Fruit fly (Drosophila melanogaster): ENCODE measurements around the gene ppan.

dm6 chr3R:21161620-21162029 lies 45.6 kb downstream of the ppan start:
- TF ChIP-seq pan (optimal IDR thresholded peaks at IDR 0.05), result no peak
- peak in 1 of 2 experiments; percentile 45 for TF ChIP-seq pan (GFP tag; optimal IDR thresholded peaks at IDR 0.05 in 1 of 2, IDR thresholded peaks at IDR 0.05 in 1 of 2)
- peak; percentile 64; the same call in 2 of the 3 replicates for TF ChIP-seq so (GFP tag; IDR thresholded peaks at IDR 0.05)
- TF ChIP-seq Atf-2 (GFP tag; optimal IDR thresholded peaks at IDR 0.05), result no peak
- TF ChIP-seq CG4730 (GFP tag; IDR thresholded peaks at IDR 0.05), result 0 out of 2 replicates have a peak, but pooled peaks have one; percentile 21
- no peak for TF ChIP-seq Sin3A (optimal IDR thresholded peaks at IDR 0.05)
- peak; percentile 17 for TF ChIP-seq Deaf1 (tag; optimal IDR thresholded peaks at IDR 0.05)
- TF ChIP-seq CG5180 (GFP tag; optimal IDR thresholded peaks at IDR 0.05), result no peak
- no peak for TF ChIP-seq CG17829 (tag; optimal IDR thresholded peaks at IDR 0.05)
- TF ChIP-seq trem (tag; optimal IDR thresholded peaks at IDR 0.05), result no peak
- TF ChIP-seq odd (GFP tag; optimal IDR thresholded peaks at IDR 0.05), result no peak
- no peak for TF ChIP-seq BEAF-32 (GFP tag; optimal IDR thresholded peaks at IDR 0.05)
